Worm (Caenorhabditis elegans): Measurements from ENCODE around the gene srg-38.

srg-38 gene

ce11 chrV:11148971-11149370, 6.5 kb downstream of the srg-38 start:
- TF ChIP-seq sea-2 (GFP tag; optimal IDR thresholded peaks at IDR 0.05) (no peak), nhr-25 (tag; optimal IDR thresholded peaks at IDR 0.05) (peak; percentile 36), pqm-1 (tag; optimal IDR thresholded peaks at IDR 0.05) (no peak), ztf-11 (tag; optimal IDR thresholded peaks at IDR 0.05) (no peak), aly-2 (tag; optimal IDR thresholded peaks at IDR 0.05) (no peak), zag-1 (tag; optimal IDR thresholded peaks at IDR 0.05) (no peak), mml-1 (tag; optimal IDR thresholded peaks at IDR 0.05) (no peak), snpc-4 (tag; optimal IDR thresholded peaks at IDR 0.05) (no peak), nhr-77 (tag; optimal IDR thresholded peaks at IDR 0.05) (no peak), elt-3 (tag; optimal IDR thresholded peaks at IDR 0.05) (peak in 1 of 3 experiments; percentile 36)

ce11 chrV:11147780-11148144, 7.7 kb downstream of the srg-38 start:
- TF ChIP-seq elt-2 (tag; optimal IDR thresholded peaks at IDR 0.05), result no peak
- TF ChIP-seq ceh-9 (tag; optimal IDR thresholded peaks at IDR 0.05), result no peak
- peak; percentile 1 for TF ChIP-seq daf-12 (tag; optimal IDR thresholded peaks at IDR 0.05)
- TF ChIP-seq hmg-11 (tag; optimal IDR thresholded peaks at IDR 0.05), result no peak
- TF ChIP-seq zag-1 (tag; optimal IDR thresholded peaks at IDR 0.05), result no peak
- TF ChIP-seq ztf-4 (tag; optimal IDR thresholded peaks at IDR 0.05), result peak; percentile 55
- peak; percentile 41 for TF ChIP-seq tbx-2 (tag; optimal IDR thresholded peaks at IDR 0.05)
- no peak for TF ChIP-seq egl-5 (tag; optimal IDR thresholded peaks at IDR 0.05)
- TF ChIP-seq nhr-25 (tag; optimal IDR thresholded peaks at IDR 0.05), result peak; percentile 57
- TF ChIP-seq nhr-23 (tag; optimal IDR thresholded peaks at IDR 0.05), result peak; percentile 35
- TF ChIP-seq ama-1 (optimal IDR thresholded peaks at IDR 0.05), result peak; percentile 84
- TF ChIP-seq mml-1 (tag; optimal IDR thresholded peaks at IDR 0.05), result no peak
- peak; percentile 76 for TF ChIP-seq nhr-43 (tag; optimal IDR thresholded peaks at IDR 0.05; ENCODE audit: poor library complexity, severe bottlenecking)
- no peak for TF ChIP-seq elt-1 (tag; optimal IDR thresholded peaks at IDR 0.05)
- no peak for TF ChIP-seq eor-1 (tag; optimal IDR thresholded peaks at IDR 0.05)
- peak in 1 of 3 experiments; percentile 6 for TF ChIP-seq elt-3 (tag; optimal IDR thresholded peaks at IDR 0.05)
- no peak for TF ChIP-seq jun-1 (tag; optimal IDR thresholded peaks at IDR 0.05)
- no peak for TF ChIP-seq pha-4 (tag; optimal IDR thresholded peaks at IDR 0.05)

- TF ChIP-seq lsy-12 (tag; optimal IDR thresholded peaks at IDR 0.05) (no peak), nhr-43 (tag; optimal IDR thresholded peaks at IDR 0.05; ENCODE audit: poor library complexity, severe bottlenecking) (peak; percentile 61), nhr-67 (tag; optimal IDR thresholded peaks at IDR 0.05) (no peak), ztf-4 (tag; optimal IDR thresholded peaks at IDR 0.05) (no peak), nhr-12 (tag; optimal IDR thresholded peaks at IDR 0.05) (no peak), sea-2 (GFP tag; optimal IDR thresholded peaks at IDR 0.05) (no peak), nhr-25 (tag; optimal IDR thresholded peaks at IDR 0.05) (peak; percentile 66), R02D3.7 (tag; optimal IDR thresholded peaks at IDR 0.05) (peak; percentile 8), elt-3 (tag; optimal IDR thresholded peaks at IDR 0.05) (peak in 1 of 3 experiments; percentile 79), egl-27 (tag; optimal IDR thresholded peaks at IDR 0.05) (no peak), pqm-1 (tag; optimal IDR thresholded peaks at IDR 0.05) (no peak), ama-1 (optimal IDR thresholded peaks at IDR 0.05) (peak; percentile 91), nhr-11 (tag; optimal IDR thresholded peaks at IDR 0.05) (no peak), elt-2 (tag; optimal IDR thresholded peaks at IDR 0.05) (no peak), mml-1 (tag; optimal IDR thresholded peaks at IDR 0.05) (no peak), elt-1 (tag; optimal IDR thresholded peaks at IDR 0.05) (peak; percentile 50), ZK546.5 (tag; optimal IDR thresholded peaks at IDR 0.05) (no peak), nhr-76 (tag; optimal IDR thresholded peaks at IDR 0.05) (no peak), ceh-9 (tag; optimal IDR thresholded peaks at IDR 0.05) (no peak), nhr-23 (tag; optimal IDR thresholded peaks at IDR 0.05) (peak; percentile 37), nfya-1 (tag; optimal IDR thresholded peaks at IDR 0.05; ENCODE audit: insufficient read depth) (peak; percentile 34)
Measured at ce11 chrV:11146958-11147779, 8.3 kb downstream of the srg-38 start, which contains the start of the genes T19C4.24 and nlp-33. TSS of gene T19C4.24 (minus strand) at chrV:11147008. TSS of gene nlp-33 (plus strand) at chrV:11147346.

ce11 chrV:11144694-11145093, 10.8 kb downstream of the srg-38 start, which contains the start of gene C06H2.7:
TSS of gene C06H2.7 (minus strand) at chrV:11144794.
- no peak for TF ChIP-seq ceh-82 (tag; optimal IDR thresholded peaks at IDR 0.05)
- TF ChIP-seq mdl-1 (tag; optimal IDR thresholded peaks at IDR 0.05), result no peak
- no peak for TF ChIP-seq ceh-16 (tag; optimal IDR thresholded peaks at IDR 0.05)
- no peak for TF ChIP-seq nhr-43 (tag; optimal IDR thresholded peaks at IDR 0.05; ENCODE audit: poor library complexity, severe bottlenecking)
- no peak for TF ChIP-seq pha-4 (tag; optimal IDR thresholded peaks at IDR 0.05)
- no peak for TF ChIP-seq nhr-25 (tag; optimal IDR thresholded peaks at IDR 0.05)
- no peak for TF ChIP-seq skn-1 (tag; optimal IDR thresholded peaks at IDR 0.05)
- TF ChIP-seq sea-2 (GFP tag; optimal IDR thresholded peaks at IDR 0.05), result no peak
- no peak for TF ChIP-seq lin-15B (tag; optimal IDR thresholded peaks at IDR 0.05)
- TF ChIP-seq nhr-28 (tag; optimal IDR thresholded peaks at IDR 0.05), result no peak
- TF ChIP-seq elt-2 (tag; optimal IDR thresholded peaks at IDR 0.05), result no peak
